Worm (Caenorhabditis elegans) whole organism, mixed stage, embryonic: ENCODE measurements around the gene F59A6.11.

Experiments used
- elt-3 ChIP-seq: fragments of 150-350 bp; optimal IDR thresholded peaks from 2 replicates; lab custom pipeline; 2014; ENCODE audit warnings: missing biosample characterization, missing genetic modification characterization
- nhr-12 ChIP-seq: fragments of 150-350 bp; optimal IDR thresholded peaks from 2 replicates; lab custom pipeline; 2014; ENCODE audit warnings: missing biosample characterization, missing genetic modification characterization

- TF ChIP-seq elt-3 (no peak), nhr-12 (tag; lab: Kevin White, UChicago) (no peak)
Observed at ce11 chrII:5040631-5041156, 42.1 kb upstream of the F59A6.11 start, which contains the start of gene F33G12.7.
